Worm (Caenorhabditis elegans) whole organism, late embryonic: ENCODE measurements around the gene Y41C4A.32.

Experiments
- C08G9.2 ChIP-seq: sonication (generic microtip); optimal IDR thresholded peaks from 2 replicates; lab custom pipeline; 2016; ENCODE audit warnings: mild to moderate bottlenecking, missing genetic modification characterization, moderate library complexity, missing compliant biosample characterization
- C38D4.7 ChIP-seq: fragments of 200-800 bp; sonication (Bioruptor generic); optimal IDR thresholded peaks from 2 replicates; lab custom pipeline; 2018; ENCODE audit warnings: mild to moderate bottlenecking, missing genetic modification characterization, moderate library complexity, missing compliant biosample characterization
- F13H6.1 ChIP-seq: sonication (generic microtip); optimal IDR thresholded peaks from 2 replicates; lab custom pipeline; 2016; ENCODE audit warnings: missing genetic modification characterization, missing compliant biosample characterization
- K09A11.1 ChIP-seq: sonication (generic microtip); optimal IDR thresholded peaks from 2 replicates; lab custom pipeline; 2017; ENCODE audit warnings: antibody characterized with exemption, mild to moderate bottlenecking, missing genetic modification characterization, missing compliant biosample characterization; ENCODE audit not compliant: insufficient read depth
- ahr-1 ChIP-seq: sonication (generic microtip); optimal IDR thresholded peaks from 2 replicates; lab custom pipeline; 2016; ENCODE audit warnings: missing genetic modification characterization, missing compliant biosample characterization
- ceh-14 ChIP-seq: sonication (generic microtip); optimal IDR thresholded peaks from 2 replicates; lab custom pipeline; 2016; ENCODE audit warnings: missing genotype, missing genetic modification characterization, missing compliant biosample characterization
- ceh-18 ChIP-seq: sonication (generic microtip); optimal IDR thresholded peaks from 2 replicates; lab custom pipeline; 2016; ENCODE audit warnings: missing genetic modification characterization, missing compliant biosample characterization
- ceh-2 ChIP-seq: sonication (generic microtip); optimal IDR thresholded peaks from 2 replicates; lab custom pipeline; 2016; ENCODE audit warnings: missing genotype, missing genetic modification characterization, missing compliant biosample characterization
- ceh-24 ChIP-seq: sonication (generic microtip); optimal IDR thresholded peaks from 2 replicates; lab custom pipeline; 2016; ENCODE audit warnings: mild to moderate bottlenecking, missing genetic modification characterization, missing compliant biosample characterization
- ceh-30 ChIP-seq: fragments of 150-350 bp; optimal IDR thresholded peaks from 2 replicates; lab custom pipeline; 2014; ENCODE audit warnings: missing biosample characterization, missing genetic modification characterization
- ceh-31 ChIP-seq: sonication (generic microtip); optimal IDR thresholded peaks from 2 replicates; lab custom pipeline; 2016; ENCODE audit warnings: missing genetic modification characterization, missing compliant biosample characterization
- ceh-34 ChIP-seq: sonication (generic microtip); optimal IDR thresholded peaks from 2 replicates; lab custom pipeline; 2016; ENCODE audit warnings: mild to moderate bottlenecking, missing genetic modification characterization, missing compliant biosample characterization
- ceh-45 ChIP-seq: fragments of 200-800 bp; sonication (Bioruptor generic); IDR thresholded peaks from 2 replicates; pipeline ENCODE4 v1.3.6; 2022; ENCODE audit warnings: missing genetic modification reagents, missing genetic modification characterization, missing compliant biosample characterization
- dmd-4 ChIP-seq: sonication (generic microtip); optimal IDR thresholded peaks from 2 replicates; lab custom pipeline; 2016; ENCODE audit warnings: borderline replicate concordance, missing genetic modification characterization, missing compliant biosample characterization
- elt-2 ChIP-seq: sonication (generic microtip); optimal IDR thresholded peaks from 2 replicates; lab custom pipeline; 2016; ENCODE audit warnings: missing genetic modification reagents, missing genetic modification characterization, missing compliant biosample characterization
- elt-4 ChIP-seq: sonication (generic microtip); optimal IDR thresholded peaks from 2 replicates; lab custom pipeline; 2016; ENCODE audit warnings: missing genetic modification characterization, missing compliant biosample characterization
- ets-4 ChIP-seq: sonication (generic microtip); optimal IDR thresholded peaks from 2 replicates; lab custom pipeline; 2016; ENCODE audit warnings: missing genetic modification characterization, missing compliant biosample characterization
- eyg-1 ChIP-seq: sonication (generic microtip); optimal IDR thresholded peaks from 2 replicates; lab custom pipeline; 2016; ENCODE audit warnings: missing genotype, missing genetic modification characterization, missing compliant biosample characterization
- fax-1 ChIP-seq: sonication (generic microtip); optimal IDR thresholded peaks from 2 replicates; lab custom pipeline; 2016; ENCODE audit warnings: missing genotype, missing genetic modification characterization, missing compliant biosample characterization
- fkh-6 ChIP-seq: sonication (generic microtip); optimal IDR thresholded peaks from 2 replicates; lab custom pipeline; 2016; ENCODE audit warnings: missing genetic modification characterization, missing compliant biosample characterization
- gmeb-2 ChIP-seq: sonication (generic microtip); optimal IDR thresholded peaks from 2 replicates; lab custom pipeline; 2016; ENCODE audit warnings: missing genetic modification characterization, inconsistent platforms, missing compliant biosample characterization
- hlh-15 ChIP-seq: sonication (generic microtip); optimal IDR thresholded peaks from 2 replicates; lab custom pipeline; 2016; ENCODE audit warnings: missing genetic modification characterization, missing compliant biosample characterization
- hlh-8 ChIP-seq: sonication (generic microtip); optimal IDR thresholded peaks from 2 replicates; lab custom pipeline; 2016; ENCODE audit warnings: missing genotype, missing genetic modification characterization, missing compliant biosample characterization
- madf-2 ChIP-seq: sonication (generic microtip); optimal IDR thresholded peaks from 2 replicates; lab custom pipeline; 2017; ENCODE audit warnings: missing genetic modification characterization, missing compliant biosample characterization
- mec-3 ChIP-seq: sonication (generic microtip); optimal IDR thresholded peaks from 2 replicates; lab custom pipeline; 2016; ENCODE audit warnings: borderline replicate concordance, missing genetic modification characterization, missing compliant biosample characterization
- nfya-1 ChIP-seq: sonication (generic microtip); optimal IDR thresholded peaks from 2 replicates; lab custom pipeline; 2017; ENCODE audit warnings: missing genetic modification characterization, mild to moderate bottlenecking, missing compliant biosample characterization, antibody characterized with exemption, moderate library complexity
- pat-9 ChIP-seq: fragments of 200-800 bp; sonication (Bioruptor generic); optimal IDR thresholded peaks from 2 replicates; lab custom pipeline; 2018; ENCODE audit warnings: mild to moderate bottlenecking, missing genetic modification characterization, moderate library complexity, missing compliant biosample characterization
- pax-1 ChIP-seq: fragments of 150-350 bp; optimal IDR thresholded peaks from 2 replicates; lab custom pipeline; 2014; ENCODE audit warnings: missing biosample characterization, missing genetic modification characterization
- pha-4 ChIP-seq: fragments of 150-350 bp; optimal IDR thresholded peaks from 2 replicates; lab custom pipeline; 2018; ENCODE audit warnings: missing biosample characterization, missing genetic modification reagents, missing genetic modification characterization
- pqm-1 ChIP-seq: sonication (generic microtip); optimal IDR thresholded peaks from 2 replicates; lab custom pipeline; 2016; ENCODE audit warnings: missing genetic modification characterization, missing compliant biosample characterization
- ref-2 ChIP-seq: sonication (generic microtip); optimal IDR thresholded peaks from 2 replicates; lab custom pipeline; 2016; ENCODE audit warnings: missing genetic modification characterization, missing compliant biosample characterization
- rnt-1 ChIP-seq: sonication (generic microtip); optimal IDR thresholded peaks from 2 replicates; lab custom pipeline; 2016; ENCODE audit warnings: missing genetic modification characterization, missing compliant biosample characterization
- sdc-2 ChIP-seq: sonication (generic microtip); optimal IDR thresholded peaks from 2 replicates; lab custom pipeline; 2016; ENCODE audit warnings: missing genotype, missing genetic modification characterization, missing compliant biosample characterization
- sox-2 ChIP-seq: fragments of 200-800 bp; sonication (Bioruptor generic); IDR thresholded peaks from 2 replicates; pipeline ENCODE4 v1.3.6; 2022; ENCODE audit warnings: missing genetic modification reagents, missing genetic modification characterization, missing compliant biosample characterization
- tbx-2 ChIP-seq: sonication (generic microtip); optimal IDR thresholded peaks from 2 replicates; lab custom pipeline; 2016; ENCODE audit warnings: missing genetic modification characterization, missing compliant biosample characterization
- tbx-7 ChIP-seq: sonication (generic microtip); optimal IDR thresholded peaks from 2 replicates; lab custom pipeline; 2016; ENCODE audit warnings: missing genotype, missing genetic modification characterization, missing compliant biosample characterization
- unc-3 ChIP-seq, 2 experiments: fragments of 200-800 bp in 1 of 2; sonication (Bioruptor generic) in 1 of 2; sonication (generic microtip) in 1 of 2; conservative IDR thresholded peaks in 1 of 2; optimal IDR thresholded peaks in 1 of 2; 2 replicates each; pipeline versions ENCODE4 v1.3.6 to Lab custom; 2016 to 2022; ENCODE audit warnings: missing compliant biosample characterization in 2 of 2, missing genetic modification characterization in 2 of 2, missing genetic modification reagents in 1 of 2
- unc-42 ChIP-seq: sonication (generic microtip); optimal IDR thresholded peaks from 2 replicates; lab custom pipeline; 2016; ENCODE audit warnings: missing genotype, missing genetic modification characterization, missing compliant biosample characterization
- unc-55 ChIP-seq: sonication (generic microtip); optimal IDR thresholded peaks from 2 replicates; lab custom pipeline; 2017; ENCODE audit warnings: missing biosample characterization, missing genetic modification reagents, missing genetic modification characterization
- unc-86 ChIP-seq: sonication (generic microtip); optimal IDR thresholded peaks from 2 replicates; lab custom pipeline; 2016; ENCODE audit warnings: missing genetic modification characterization, missing compliant biosample characterization
- zip-5 ChIP-seq: sonication (generic microtip); optimal IDR thresholded peaks from 2 replicates; lab custom pipeline; 2016; ENCODE audit warnings: missing genetic modification characterization, missing compliant biosample characterization
- ztf-16 ChIP-seq: sonication (generic microtip); optimal IDR thresholded peaks from 2 replicates; lab custom pipeline; 2017; ENCODE audit warnings: missing genetic modification characterization, missing compliant biosample characterization

The Y41C4A.32 gene

DNA sequence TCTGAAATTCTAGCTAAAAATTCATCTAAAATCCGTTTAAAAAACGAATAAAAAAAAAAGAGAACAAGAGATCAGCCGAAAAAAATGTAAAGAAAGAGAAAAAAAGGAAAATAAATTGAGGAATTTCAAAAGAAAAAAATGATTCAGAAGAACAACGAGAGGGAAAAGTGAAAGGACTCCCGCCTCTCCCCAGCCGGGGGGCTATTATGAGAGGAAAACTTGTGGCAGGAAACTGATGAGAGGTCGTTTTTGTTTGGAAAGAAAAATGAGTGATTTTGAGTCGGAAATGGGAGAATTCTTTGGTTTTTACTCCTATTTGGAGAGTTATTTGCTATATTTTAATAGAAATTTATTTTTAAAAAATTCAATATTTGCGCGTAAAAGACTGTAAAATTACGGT is 20.7 kb downstream of the Y41C4A.32 start:
- TF ChIP-seq rnt-1 (tag; lab: Kevin White, UChicago) (no peak), K09A11.1 (tag; lab: Kevin White, UChicago) (no peak), fkh-6 (tag; lab: Kevin White, UChicago) (no peak), tbx-2 (tag; lab: Kevin White, UChicago) (no peak), ceh-2 (tag; lab: Kevin White, UChicago) (no peak), ceh-30 (tag; lab: Kevin White, UChicago) (no peak), gmeb-2 (tag; lab: Kevin White, UChicago) (no peak), unc-42 (no peak), C08G9.2 (tag; lab: Kevin White, UChicago) (no peak), zip-5 (tag; lab: Kevin White, UChicago) (no peak), hlh-15 (tag; lab: Kevin White, UChicago) (no peak), ceh-14 (tag; lab: Kevin White, UChicago) (no peak)

DNA sequence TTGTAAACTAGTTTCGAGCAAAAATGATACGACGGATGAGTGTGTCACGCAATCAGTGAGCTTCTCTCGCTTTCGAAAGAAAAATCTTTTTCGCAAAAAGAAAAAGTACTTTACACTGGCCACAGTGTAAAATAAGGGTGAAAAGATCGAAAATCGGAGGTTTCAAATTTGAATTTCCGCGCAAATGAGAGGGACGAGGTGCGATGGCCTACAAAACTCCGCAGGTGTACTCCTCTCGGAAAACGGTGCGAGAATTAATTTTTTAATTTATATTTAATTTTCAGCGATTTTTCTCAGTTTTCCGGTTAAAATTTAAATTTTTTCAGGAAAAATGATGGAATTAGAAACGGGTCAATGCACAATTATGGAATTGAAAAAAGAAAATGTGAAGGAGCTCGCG is 25.2 kb downstream of the Y41C4A.32 start, which contains the start of gene mrt-2:
mrt-2 (plus strand) TSS at position 49 of the 400 bp plus-strand sequence.
- TF ChIP-seq elt-2 (tag; lab: Kevin White, UChicago) (peak; percentile 55), sdc-2 (no peak), unc-55 (GFP tag; lab: Kevin White, UChicago) (peak; percentile 6), elt-4 (tag; lab: Kevin White, UChicago) (no peak), dmd-4 (tag; lab: Kevin White, UChicago) (no peak), eyg-1 (tag; lab: Kevin White, UChicago) (peak; percentile 26), K09A11.1 (tag; lab: Kevin White, UChicago) (no peak), fkh-6 (tag; lab: Kevin White, UChicago) (peak; percentile 11), gmeb-2 (tag; lab: Kevin White, UChicago) (peak; percentile 23), unc-42 (peak; percentile 71), ets-4 (tag; lab: Kevin White, UChicago) (peak; percentile 96), ceh-45 (GFP tag; lab: Robert Waterston, UW) (no peak), ceh-18 (tag; lab: Kevin White, UChicago) (peak; percentile 29), C08G9.2 (tag; lab: Kevin White, UChicago) (peak; percentile 95), tbx-2 (tag; lab: Kevin White, UChicago) (peak; percentile 90), mec-3 (peak; percentile 74), F13H6.1 (tag; lab: Kevin White, UChicago) (peak; percentile 46), ceh-24 (tag; lab: Kevin White, UChicago) (no peak), unc-3 (GFP tag; conservative IDR thresholded peaks at IDR 0.05; lab: Robert Waterston, UW) (no peak), unc-3 (tag; optimal IDR thresholded peaks at IDR 0.05; lab: Kevin White, UChicago) (no peak), rnt-1 (tag; lab: Kevin White, UChicago) (peak; percentile 66), ceh-31 (tag; lab: Kevin White, UChicago) (peak; percentile 96), pat-9 (tag; lab: Kevin White, UChicago) (no peak), unc-86 (tag; lab: Kevin White, UChicago) (no peak), ceh-14 (tag; lab: Kevin White, UChicago) (peak; percentile 71), sox-2 (GFP tag; lab: Robert Waterston, UW) (no peak), ztf-16 (tag; lab: Kevin White, UChicago) (peak; percentile 40), zip-5 (tag; lab: Kevin White, UChicago) (peak; percentile 80), nfya-1 (tag; lab: Kevin White, UChicago) (peak; percentile 15), C38D4.7 (no peak), fax-1 (tag; lab: Kevin White, UChicago) (peak; percentile 49), pqm-1 (tag; lab: Kevin White, UChicago) (peak; percentile 43), tbx-7 (tag; lab: Kevin White, UChicago) (peak; percentile 86), madf-2 (no peak), ref-2 (peak; percentile 83), ceh-34 (tag; lab: Kevin White, UChicago) (peak; percentile 36), pax-1 (tag; lab: Kevin White, UChicago) (no peak), ahr-1 (no peak), hlh-8 (tag; lab: Kevin White, UChicago) (peak; percentile 77), pha-4 (tag; lab: Kevin White, UChicago) (no peak), ceh-2 (tag; lab: Kevin White, UChicago) (peak; percentile 92)
- TF ChIP-seq, all 69 proteins: peak for 25
